Worm (Caenorhabditis elegans): Measurements from ENCODE around the gene F09G8.5.

F09G8.5 gene

ce11 chrIII:8300860-8301396 is 46.2 kb downstream of the F09G8.5 start:
- no peak for TF ChIP-seq flt-1 (GFP tag; IDR thresholded peaks at IDR 0.05)

DNA sequence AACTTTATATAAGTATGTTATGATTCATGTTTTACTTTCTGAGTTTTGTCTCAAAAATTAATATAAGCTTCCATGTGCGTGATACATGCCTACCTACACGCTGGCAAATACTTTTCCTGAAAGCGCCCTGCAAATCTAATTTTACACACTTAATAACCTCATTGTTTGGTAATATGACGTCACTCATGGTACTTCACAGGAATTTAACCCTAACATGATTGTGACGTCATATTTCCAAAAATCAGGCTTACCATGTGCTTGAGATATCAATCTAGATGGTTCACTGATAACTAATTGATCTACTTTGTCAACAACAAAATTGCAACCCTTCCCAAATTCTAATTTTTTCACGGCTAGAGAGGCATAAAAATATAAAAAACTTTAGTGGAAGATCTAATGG is 48.7 kb downstream of the F09G8.5 start:
- TF ChIP-seq hmbx-1 (tag; optimal IDR thresholded peaks at IDR 0.05), result no peak
- no peak for TF ChIP-seq B0310.2 (tag; optimal IDR thresholded peaks at IDR 0.05)
- TF ChIP-seq hmg-4 (GFP tag; optimal IDR thresholded peaks at IDR 0.05), result no peak
- no peak for TF ChIP-seq sea-1 (GFP tag; conservative IDR thresholded peaks at IDR 0.05)
- no peak for TF ChIP-seq pes-1 (GFP tag; IDR thresholded peaks at IDR 0.05)
- no peak for TF ChIP-seq F13C5.2 (tag; optimal IDR thresholded peaks at IDR 0.05)
- TF ChIP-seq aly-1 (tag; optimal IDR thresholded peaks at IDR 0.05), result no peak
- no peak for TF ChIP-seq tra-4 (tag; optimal IDR thresholded peaks at IDR 0.05)
- TF ChIP-seq tbx-11 (GFP tag; IDR thresholded peaks at IDR 0.05), result no peak
- TF ChIP-seq hnd-1 (tag; optimal IDR thresholded peaks at IDR 0.05), result no peak

DNA sequence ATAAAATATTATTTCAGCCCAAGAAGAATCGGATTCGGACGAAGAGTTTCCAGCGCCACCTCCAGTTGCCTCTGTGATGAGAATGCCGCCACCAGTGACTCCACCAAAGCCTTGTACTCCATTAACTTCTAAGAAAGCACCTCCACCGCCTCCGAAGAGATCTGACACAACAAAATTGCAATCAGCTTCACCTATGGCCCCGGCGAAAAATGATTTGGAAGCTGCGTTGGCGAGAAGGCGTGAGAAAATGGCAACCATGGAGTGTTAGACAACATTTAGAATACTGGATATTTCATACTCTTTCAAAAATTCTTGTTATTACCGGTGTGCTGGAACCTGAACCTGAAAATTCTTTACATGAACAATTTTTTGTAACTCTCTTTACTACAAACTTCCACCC is 50.5 kb downstream of the F09G8.5 start:
- TF ChIP-seq flt-1 (GFP tag; IDR thresholded peaks at IDR 0.05) (no peak), B0310.2 (tag; optimal IDR thresholded peaks at IDR 0.05) (no peak), scrt-1 (GFP tag; IDR thresholded peaks at IDR 0.05) (no peak), ceh-13 (GFP tag; optimal IDR thresholded peaks at IDR 0.05) (no peak), ama-1 (optimal IDR thresholded peaks at IDR 0.05) (no peak), aly-1 (tag; optimal IDR thresholded peaks at IDR 0.05) (no peak), hmg-4 (GFP tag; optimal IDR thresholded peaks at IDR 0.05) (no peak), F13C5.2 (tag; optimal IDR thresholded peaks at IDR 0.05) (no peak), hmbx-1 (tag; optimal IDR thresholded peaks at IDR 0.05) (no peak), pes-1 (GFP tag; IDR thresholded peaks at IDR 0.05) (no peak), tra-4 (tag; optimal IDR thresholded peaks at IDR 0.05) (no peak), ets-7 (tag; optimal IDR thresholded peaks at IDR 0.05) (no peak), tbx-37 (GFP tag; conservative IDR thresholded peaks at IDR 0.05) (no peak), hnd-1 (tag; optimal IDR thresholded peaks at IDR 0.05) (no peak), sea-1 (GFP tag; conservative IDR thresholded peaks at IDR 0.05) (no peak)

DNA sequence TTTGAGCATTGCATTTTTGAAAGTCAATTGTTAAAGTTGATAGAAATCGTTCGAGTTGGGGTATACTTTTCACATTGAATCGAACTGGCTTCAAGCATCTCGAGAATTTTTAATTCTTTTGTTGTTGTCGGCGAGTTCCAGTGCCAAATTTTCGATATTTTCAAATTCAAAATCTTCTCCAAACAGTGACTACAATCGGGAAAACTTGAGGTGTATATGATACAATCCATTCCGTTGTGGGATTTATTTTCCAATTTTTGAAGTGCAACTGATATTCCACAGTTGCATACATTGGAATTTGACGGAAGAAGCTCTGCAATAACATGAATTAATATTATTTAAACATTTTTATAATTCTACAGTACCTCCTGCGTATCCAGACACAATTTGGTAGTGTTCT is 51.0 kb downstream of the F09G8.5 start:
- no peak for TF ChIP-seq tra-4 (tag; optimal IDR thresholded peaks at IDR 0.05)
- TF ChIP-seq B0310.2 (tag; optimal IDR thresholded peaks at IDR 0.05), result no peak
- no peak for TF ChIP-seq ets-7 (tag; optimal IDR thresholded peaks at IDR 0.05)
- TF ChIP-seq hmbx-1 (tag; optimal IDR thresholded peaks at IDR 0.05), result no peak
- TF ChIP-seq sea-1 (GFP tag; conservative IDR thresholded peaks at IDR 0.05), result no peak
- no peak for TF ChIP-seq ama-1 (optimal IDR thresholded peaks at IDR 0.05)
